Worm (Caenorhabditis elegans): ENCODE results near the gene F59A6.12.

ce11 chrII:4985961-4986503 lies 25.8 kb downstream of the F59A6.12 start:
- no peak for TF ChIP-seq unc-42 (tag; optimal IDR thresholded peaks at IDR 0.05)
- no peak for TF ChIP-seq ceh-30 (tag; optimal IDR thresholded peaks at IDR 0.05)
- no peak for TF ChIP-seq ahr-1 (tag; optimal IDR thresholded peaks at IDR 0.05)
- no peak for TF ChIP-seq odd-2 (tag; optimal IDR thresholded peaks at IDR 0.05)
- no peak for TF ChIP-seq ama-1 (optimal IDR thresholded peaks at IDR 0.05)
- no peak for TF ChIP-seq unc-86 (tag; optimal IDR thresholded peaks at IDR 0.05)
- TF ChIP-seq rnt-1 (tag; optimal IDR thresholded peaks at IDR 0.05) = no peak
- TF ChIP-seq fkh-10 (GFP tag; optimal IDR thresholded peaks at IDR 0.05) = no peak
- no peak for TF ChIP-seq dve-1 (tag; optimal IDR thresholded peaks at IDR 0.05)
- no peak for TF ChIP-seq syd-9 (tag; optimal IDR thresholded peaks at IDR 0.05)
